Worm (Caenorhabditis elegans) whole organism, mixed stage, embryonic: Measurements from ENCODE around the gene nsy-7.

Source experiments
- drap-1 ChIP-seq: fragments of 200-800 bp; sonication (Bioruptor generic); optimal IDR thresholded peaks from 3 replicates; lab custom pipeline; 2018; ENCODE audit warnings: mild to moderate bottlenecking, missing genetic modification characterization, missing compliant biosample characterization
- nhr-12 ChIP-seq: fragments of 150-350 bp; optimal IDR thresholded peaks from 2 replicates; lab custom pipeline; 2014; ENCODE audit warnings: missing biosample characterization, missing genetic modification characterization
- nhr-237 ChIP-seq: fragments of 150-350 bp; optimal IDR thresholded peaks from 2 replicates; lab custom pipeline; 2014; ENCODE audit warnings: missing biosample characterization, missing genetic modification characterization
- nhr-28 ChIP-seq: fragments of 150-350 bp; optimal IDR thresholded peaks from 2 replicates; lab custom pipeline; 2014; ENCODE audit warnings: missing biosample characterization, missing genetic modification characterization
- nhr-76 ChIP-seq: sonication (generic microtip); optimal IDR thresholded peaks from 2 replicates; lab custom pipeline; 2017; ENCODE audit warnings: missing biosample characterization, missing genetic modification characterization
- pha-4 ChIP-seq: fragments of 150-350 bp; optimal IDR thresholded peaks from 2 replicates; lab custom pipeline; 2018; ENCODE audit warnings: missing biosample characterization, missing genetic modification reagents, missing genetic modification characterization
- sem-2 ChIP-seq: fragments of 200-800 bp; sonication (Bioruptor generic); optimal IDR thresholded peaks from 2 replicates; lab custom pipeline; 2018; ENCODE audit warnings: mild to moderate bottlenecking, missing genetic modification characterization, missing compliant biosample characterization
- snpc-4 ChIP-seq: fragments of 150-350 bp; optimal IDR thresholded peaks from 2 replicates; lab custom pipeline; 2014; ENCODE audit warnings: missing biosample characterization, missing genetic modification characterization
- unc-62 ChIP-seq: fragments of 150-350 bp; optimal IDR thresholded peaks from 2 replicates; lab custom pipeline; 2014; ENCODE audit warnings: missing biosample characterization, missing genetic modification reagents, missing genetic modification characterization
- ztf-11 ChIP-seq: fragments of 150-350 bp; optimal IDR thresholded peaks from 2 replicates; lab custom pipeline; 2014; ENCODE audit warnings: missing biosample characterization, missing genetic modification characterization

- TF ChIP-seq unc-62 (no peak), drap-1 (GFP tag; lab: Kevin White, UChicago) (no peak), ztf-11 (tag; lab: Kevin White, UChicago) (no peak), sem-2 (GFP tag; lab: Kevin White, UChicago) (no peak), pha-4 (no peak), nhr-12 (tag; lab: Kevin White, UChicago) (no peak), nhr-76 (tag; lab: Kevin White, UChicago) (no peak), snpc-4 (tag; lab: Kevin White, UChicago) (no peak), nhr-28 (tag; lab: Kevin White, UChicago) (no peak), nhr-237 (tag; lab: Kevin White, UChicago) (no peak)
Observed at ce11 chrIV:8069104-8069503, 17.3 kb downstream of the nsy-7 start.
